Fruit fly (Drosophila melanogaster): ENCODE data around the gene Df31.

Df31 gene

dm6 chr2L:21648769-21649168, 19.0 kb upstream of the Df31 start:
- no peak for TF ChIP-seq kay (GFP tag; ENCODE audit: borderline replicate concordance)
- no peak for TF ChIP-seq ovo (GFP tag; optimal IDR thresholded peaks at IDR 0.05)
- TF ChIP-seq Clk (GFP tag; optimal IDR thresholded peaks at IDR 0.05): no peak
- TF ChIP-seq bab1 (GFP tag; optimal IDR thresholded peaks at IDR 0.05): no peak
- TF ChIP-seq CG5204 (GFP tag; optimal IDR thresholded peaks at IDR 0.05): no peak
- TF ChIP-seq CG33017 (tag; optimal IDR thresholded peaks at IDR 0.05): no peak
- TF ChIP-seq CG1620 (GFP tag; optimal IDR thresholded peaks at IDR 0.05): no peak
- TF ChIP-seq CG12768 (GFP tag; optimal IDR thresholded peaks at IDR 0.05): no peak
- TF ChIP-seq CG11617 (GFP tag; optimal IDR thresholded peaks at IDR 0.05): no peak

dm6 chr2L:21632909-21633308, 3.2 kb upstream of the Df31 start:
- TF ChIP-seq CG11617 (GFP tag; optimal IDR thresholded peaks at IDR 0.05): no peak
- no peak for TF ChIP-seq CG14711 (tag; optimal IDR thresholded peaks at IDR 0.05)
- TF ChIP-seq CG1620 (GFP tag; optimal IDR thresholded peaks at IDR 0.05): no peak
- no peak for TF ChIP-seq cnc (optimal IDR thresholded peaks at IDR 0.05)
- no peak for TF ChIP-seq Clk (GFP tag; optimal IDR thresholded peaks at IDR 0.05)
- no peak for TF ChIP-seq CG12768 (GFP tag; optimal IDR thresholded peaks at IDR 0.05)
- no peak for TF ChIP-seq pad (GFP tag; optimal IDR thresholded peaks at IDR 0.05)
- TF ChIP-seq CG5204 (GFP tag; optimal IDR thresholded peaks at IDR 0.05): no peak
- TF ChIP-seq kay (GFP tag; ENCODE audit: borderline replicate concordance): no peak
- TF ChIP-seq bab1 (GFP tag; optimal IDR thresholded peaks at IDR 0.05): no peak
- no peak for TF ChIP-seq Hr96 (GFP tag; optimal IDR thresholded peaks at IDR 0.05)
- TF ChIP-seq tj (GFP tag; optimal IDR thresholded peaks at IDR 0.05): no peak
- TF ChIP-seq CG33017 (tag; optimal IDR thresholded peaks at IDR 0.05): no peak
- no peak for TF ChIP-seq CG7045 (GFP tag; optimal IDR thresholded peaks at IDR 0.05)
- no peak for TF ChIP-seq Mnt (GFP tag; optimal IDR thresholded peaks at IDR 0.05)

dm6 chr2L:21632032-21632587, 2.4 kb upstream of the Df31 start, which contains the start of gene Ac3:
Gene Ac3 (plus strand): TSS chr2L:21632587.
- TF ChIP-seq bab1 (GFP tag; optimal IDR thresholded peaks at IDR 0.05): no peak
- TF ChIP-seq cnc (optimal IDR thresholded peaks at IDR 0.05): no peak
- TF ChIP-seq Clk (GFP tag; optimal IDR thresholded peaks at IDR 0.05): no peak
- TF ChIP-seq CG33017 (tag; optimal IDR thresholded peaks at IDR 0.05): no peak
- no peak for TF ChIP-seq kay (GFP tag; ENCODE audit: borderline replicate concordance)
- no peak for TF ChIP-seq toe (GFP tag; optimal IDR thresholded peaks at IDR 0.05)
- no peak for TF ChIP-seq CG12768 (GFP tag; optimal IDR thresholded peaks at IDR 0.05)
- no peak for TF ChIP-seq CG11617 (GFP tag; optimal IDR thresholded peaks at IDR 0.05)
- TF ChIP-seq CG1620 (GFP tag; optimal IDR thresholded peaks at IDR 0.05): no peak
- no peak for TF ChIP-seq CG7101 (tag; optimal IDR thresholded peaks at IDR 0.05)
- TF ChIP-seq CG7045 (GFP tag; optimal IDR thresholded peaks at IDR 0.05): no peak
- TF ChIP-seq Crg-1 (GFP tag; optimal IDR thresholded peaks at IDR 0.05): no peak
- no peak for TF ChIP-seq CG14711 (tag; optimal IDR thresholded peaks at IDR 0.05)
- no peak for TF ChIP-seq pad (GFP tag; optimal IDR thresholded peaks at IDR 0.05)
- no peak for TF ChIP-seq Hr96 (GFP tag; optimal IDR thresholded peaks at IDR 0.05)

- TF ChIP-seq pad (GFP tag; optimal IDR thresholded peaks at IDR 0.05): no peak
- TF ChIP-seq CG7101 (tag; optimal IDR thresholded peaks at IDR 0.05): no peak
- no peak for TF ChIP-seq Crg-1 (GFP tag; optimal IDR thresholded peaks at IDR 0.05)
- no peak for TF ChIP-seq cic (GFP tag; optimal IDR thresholded peaks at IDR 0.05)
- TF ChIP-seq CG7045 (GFP tag; optimal IDR thresholded peaks at IDR 0.05): no peak
- TF ChIP-seq CG12768 (GFP tag; optimal IDR thresholded peaks at IDR 0.05): no peak
These were observed 758 bp upstream of the Df31 start for dm6 chr2L:21630563-21630817.

- TF ChIP-seq tj (GFP tag; optimal IDR thresholded peaks at IDR 0.05) (peak; percentile 26), pad (GFP tag; optimal IDR thresholded peaks at IDR 0.05) (peak; percentile 69), cic (GFP tag; optimal IDR thresholded peaks at IDR 0.05) (no peak), bab1 (GFP tag; optimal IDR thresholded peaks at IDR 0.05) (peak; percentile 14)
These were observed 451 bp downstream of the Df31 start for dm6 chr2L:21629149-21629813.

- peak; percentile 12 for TF ChIP-seq ovo (GFP tag; optimal IDR thresholded peaks at IDR 0.05)
- no peak for TF ChIP-seq CG7045 (GFP tag; optimal IDR thresholded peaks at IDR 0.05)
These were observed 1.2 kb downstream of the Df31 start for dm6 chr2L:21628533-21628932.

dm6 chr2L:21627957-21628356, 1.8 kb downstream of the Df31 start:
- TF ChIP-seq pad (GFP tag; optimal IDR thresholded peaks at IDR 0.05): no peak
- no peak for TF ChIP-seq CG5204 (GFP tag; optimal IDR thresholded peaks at IDR 0.05)
- no peak for TF ChIP-seq cic (GFP tag; optimal IDR thresholded peaks at IDR 0.05)
- no peak for TF ChIP-seq CG11617 (GFP tag; optimal IDR thresholded peaks at IDR 0.05)
- no peak for TF ChIP-seq Crg-1 (GFP tag; optimal IDR thresholded peaks at IDR 0.05)
- TF ChIP-seq ovo (GFP tag; optimal IDR thresholded peaks at IDR 0.05): no peak
- TF ChIP-seq Clk (GFP tag; optimal IDR thresholded peaks at IDR 0.05): no peak
- no peak for TF ChIP-seq CG14711 (tag; optimal IDR thresholded peaks at IDR 0.05)
- TF ChIP-seq Mnt (GFP tag; optimal IDR thresholded peaks at IDR 0.05): no peak
- TF ChIP-seq toe (GFP tag; optimal IDR thresholded peaks at IDR 0.05): no peak
- no peak for TF ChIP-seq tj (GFP tag; optimal IDR thresholded peaks at IDR 0.05)
- no peak for TF ChIP-seq bab1 (GFP tag; optimal IDR thresholded peaks at IDR 0.05)
- TF ChIP-seq CG7045 (GFP tag; optimal IDR thresholded peaks at IDR 0.05): no peak

All from whole organism, adult.